Fruit fly (Drosophila melanogaster) whole organism, embryonic: Measurements from ENCODE around the gene Sfp23F.

Source experiments
- Abd-B ChIP-seq: fragments of 200-800 bp; sonication (Bioruptor generic); optimal IDR thresholded peaks from 2 replicates; lab custom pipeline; 2018; ENCODE audit warnings: missing biosample characterization, mild to moderate bottlenecking, missing genetic modification characterization, moderate library complexity
- Ada2b ChIP-seq: fragments of 200-800 bp; sonication (Bioruptor generic); IDR thresholded peaks from 2 replicates; pipeline ENCODE4 v1.3.6; 2022; ENCODE audit warnings: missing biosample characterization, missing genetic modification characterization
- CG1024 ChIP-seq: fragments of 200-800 bp; sonication (Bioruptor generic); IDR thresholded peaks from 2 replicates; pipeline ENCODE4 v1.3.6; 2022; ENCODE audit warnings: missing biosample characterization, missing genetic modification characterization
- CG10462 ChIP-seq: fragments of 200-800 bp; sonication (Bioruptor generic); optimal IDR thresholded peaks from 2 replicates; lab custom pipeline; 2016; ENCODE audit warnings: missing biosample characterization, missing genetic modification characterization
- CG11560 ChIP-seq: fragments of 200-800 bp; sonication (Bioruptor generic); IDR thresholded peaks from 3 replicates; pipeline ENCODE4 v1.3.6; 2022; ENCODE audit warnings: missing biosample characterization, missing genetic modification characterization
- CG13287 ChIP-seq: fragments of 200-800 bp; sonication (Bioruptor generic); IDR thresholded peaks from 2 replicates; pipeline ENCODE4 v1.3.6; 2022; ENCODE audit warnings: missing biosample characterization, missing genetic modification characterization; ENCODE audit not compliant: partially characterized antibody
- CG13894 ChIP-seq: fragments of 200-800 bp; sonication (Bioruptor generic); optimal IDR thresholded peaks from 3 replicates; lab custom pipeline; 2018; ENCODE audit warnings: missing biosample characterization, mild to moderate bottlenecking, missing genetic modification characterization, moderate library complexity
- CG15479 ChIP-seq: fragments of 200-800 bp; sonication (Bioruptor generic); optimal IDR thresholded peaks from 3 replicates; lab custom pipeline; 2019; ENCODE audit warnings: missing biosample characterization, mild to moderate bottlenecking, missing genetic modification characterization, moderate library complexity
- CG17359 ChIP-seq: fragments of 200-800 bp; sonication (Bioruptor generic); optimal IDR thresholded peaks from 3 replicates; lab custom pipeline; 2018; ENCODE audit warnings: missing biosample characterization, mild to moderate bottlenecking, missing genetic modification characterization, moderate library complexity
- CG17829 ChIP-seq: fragments of 200-800 bp; optimal IDR thresholded peaks from 2 replicates; lab custom pipeline; 2019; ENCODE audit warnings: missing biosample characterization, mild to moderate bottlenecking, missing genetic modification characterization, moderate library complexity
- CG18262 ChIP-seq: fragments of 200-800 bp; optimal IDR thresholded peaks from 3 replicates; lab custom pipeline; 2019; ENCODE audit warnings: missing biosample characterization, mild to moderate bottlenecking, missing genetic modification characterization, moderate library complexity
- CG2199 ChIP-seq: fragments of 200-800 bp; sonication (Bioruptor generic); IDR thresholded peaks from 3 replicates; pipeline ENCODE4 v1.3.6; 2022; ENCODE audit warnings: missing biosample characterization, missing genetic modification characterization
- CG2875 ChIP-seq: fragments of 200-800 bp; sonication (Bioruptor generic); optimal IDR thresholded peaks from 2 replicates; lab custom pipeline; 2017; ENCODE audit warnings: missing biosample characterization, mild to moderate bottlenecking, missing genetic modification characterization, missing genetic modification reagents
- CG31388 ChIP-seq: fragments of 200-800 bp; sonication (Bioruptor generic); optimal IDR thresholded peaks from 2 replicates; lab custom pipeline; 2016; ENCODE audit warnings: missing biosample characterization, missing genetic modification characterization
- CG32532 ChIP-seq: fragments of 200-800 bp; sonication (Bioruptor generic); IDR thresholded peaks from 2 replicates; pipeline ENCODE4 v1.3.6; 2022; ENCODE audit warnings: missing biosample characterization, missing genetic modification characterization
- CG32767 ChIP-seq: fragments of 200-800 bp; sonication (Bioruptor generic); IDR thresholded peaks from 2 replicates; pipeline ENCODE4 v1.3.6; 2022; ENCODE audit warnings: missing biosample characterization, missing genetic modification characterization
- CG3847 ChIP-seq: fragments of 200-800 bp; sonication (Bioruptor generic); IDR thresholded peaks from 2 replicates; pipeline ENCODE4 v1.3.6; 2022; ENCODE audit warnings: missing biosample characterization, missing genetic modification characterization
- CG4617 ChIP-seq: fragments of 200-800 bp; sonication (Bioruptor generic); optimal IDR thresholded peaks from 3 replicates; lab custom pipeline; 2016; ENCODE audit warnings: missing biosample characterization, missing genetic modification characterization, borderline replicate concordance
- CG8281 ChIP-seq: fragments of 200-800 bp; sonication (Bioruptor generic); optimal IDR thresholded peaks from 2 replicates; lab custom pipeline; 2018; ENCODE audit warnings: missing biosample characterization, mild to moderate bottlenecking, missing genetic modification characterization, moderate library complexity
- CG9215 ChIP-seq: fragments of 200-800 bp; sonication (Bioruptor generic); IDR thresholded peaks from 2 replicates; pipeline ENCODE4 v1.3.6; 2022; ENCODE audit warnings: missing biosample characterization, missing genetic modification characterization
- Dbx ChIP-seq: fragments of 200-800 bp; sonication (Bioruptor generic); IDR thresholded peaks from 3 replicates; pipeline ENCODE4 v1.3.6; 2022; ENCODE audit warnings: missing biosample characterization, missing genetic modification characterization
- Dp ChIP-seq: fragments of 200-800 bp; sonication (Bioruptor generic); optimal IDR thresholded peaks from 2 replicates; lab custom pipeline; 2018; ENCODE audit warnings: missing biosample characterization, mild to moderate bottlenecking, missing genetic modification characterization, moderate library complexity
- Drgx ChIP-seq: fragments of 200-800 bp; sonication (Bioruptor generic); IDR thresholded peaks from 2 replicates; pipeline ENCODE4 v1.3.6; 2022; ENCODE audit warnings: missing biosample characterization, missing genetic modification characterization
- Elba2 ChIP-seq: fragments of 200-800 bp; sonication (Bioruptor generic); optimal IDR thresholded peaks from 3 replicates; lab custom pipeline; 2016; ENCODE audit warnings: missing biosample characterization, missing genetic modification characterization
- Ets65A ChIP-seq: fragments of 200-800 bp; sonication (Bioruptor generic); peaks from one replicate; lab custom pipeline; 2016; ENCODE audit warnings: missing biosample characterization, missing genetic modification characterization
- GATAe ChIP-seq: fragments of 200-800 bp; sonication (Bioruptor generic); conservative IDR thresholded peaks from 2 replicates; pipeline ENCODE4 v1.3.6; 2022; ENCODE audit warnings: missing biosample characterization, missing genetic modification characterization
- Hmr ChIP-seq: fragments of 200-800 bp; sonication (Bioruptor generic); optimal IDR thresholded peaks from 3 replicates; lab custom pipeline; 2017; ENCODE audit warnings: mild to moderate bottlenecking, missing biosample characterization, missing genetic modification reagents, missing genetic modification characterization
- Scr ChIP-seq: fragments of 200-800 bp; sonication (Bioruptor generic); IDR thresholded peaks from 2 replicates; pipeline ENCODE4 v1.3.6; 2022; ENCODE audit warnings: missing biosample characterization, missing genetic modification characterization; ENCODE audit not compliant: partially characterized antibody
- Sox102F ChIP-seq: fragments of 200-800 bp; sonication (Bioruptor generic); optimal IDR thresholded peaks from 2 replicates; lab custom pipeline; 2018; ENCODE audit warnings: missing biosample characterization, mild to moderate bottlenecking, missing genetic modification characterization, moderate library complexity
- TFAM ChIP-seq: fragments of 200-800 bp; sonication (Bioruptor generic); optimal IDR thresholded peaks from 2 replicates; lab custom pipeline; 2017; ENCODE audit warnings: missing biosample characterization, missing genetic modification characterization, inconsistent platforms
- Xrp1 ChIP-seq: fragments of 200-800 bp; sonication (Bioruptor generic); IDR thresholded peaks from 2 replicates; pipeline ENCODE4 v1.3.6; 2022; ENCODE audit warnings: missing biosample characterization, missing genetic modification characterization
- al ChIP-seq: fragments of 200-800 bp; sonication (Bioruptor generic); IDR thresholded peaks from 2 replicates; pipeline ENCODE4 v1.3.6; 2022; ENCODE audit warnings: missing biosample characterization, missing genetic modification characterization
- ara ChIP-seq: fragments of 200-800 bp; sonication (Bioruptor generic); IDR thresholded peaks from 2 replicates; pipeline ENCODE4 v1.3.6; 2022; ENCODE audit warnings: missing biosample characterization, missing genetic modification characterization
- bcd ChIP-seq: fragments of 200-800 bp; sonication (Bioruptor generic); optimal IDR thresholded peaks from 2 replicates; lab custom pipeline; 2017; ENCODE audit warnings: missing biosample characterization, mild to moderate bottlenecking, missing genetic modification characterization
- danr ChIP-seq: fragments of 200-800 bp; sonication (Bioruptor generic); IDR thresholded peaks from 2 replicates; pipeline ENCODE4 v1.3.6; 2022; ENCODE audit warnings: missing biosample characterization, missing genetic modification characterization
- fd102C ChIP-seq: fragments of 200-800 bp; sonication (Bioruptor generic); optimal IDR thresholded peaks from 2 replicates; lab custom pipeline; 2018; ENCODE audit warnings: missing biosample characterization, mild to moderate bottlenecking, missing genetic modification characterization, moderate library complexity
- gcm ChIP-seq: fragments of 200-800 bp; sonication (Bioruptor generic); optimal IDR thresholded peaks from 2 replicates; lab custom pipeline; 2019; ENCODE audit warnings: missing biosample characterization, mild to moderate bottlenecking, missing genetic modification characterization, moderate library complexity
- gfzf ChIP-seq: fragments of 200-800 bp; sonication (Bioruptor generic); optimal IDR thresholded peaks from 2 replicates; lab custom pipeline; 2016; ENCODE audit warnings: missing biosample characterization, mild to moderate bottlenecking, missing genetic modification characterization, moderate library complexity
- h ChIP-seq: fragments of >200 bp; optimal IDR thresholded peaks from 2 replicates; lab custom pipeline; 2017
- jigr1 ChIP-seq: fragments of 200-800 bp; sonication (Bioruptor generic); IDR thresholded peaks from 3 replicates; pipeline ENCODE4 v1.3.6; 2022; ENCODE audit warnings: missing biosample characterization, missing genetic modification characterization
- jumu ChIP-seq: fragments of 200-800 bp; sonication (Bioruptor generic); optimal IDR thresholded peaks from 3 replicates; lab custom pipeline; 2016; ENCODE audit warnings: missing biosample characterization, missing genetic modification characterization
- nom ChIP-seq: fragments of 200-800 bp; sonication (Bioruptor generic); optimal IDR thresholded peaks from 2 replicates; lab custom pipeline; 2017; ENCODE audit warnings: missing biosample characterization, missing genetic modification characterization, mild to moderate bottlenecking, moderate library complexity, missing genetic modification reagents
- rib ChIP-seq: fragments of 200-800 bp; sonication (Bioruptor generic); IDR thresholded peaks from 2 replicates; pipeline ENCODE4 v1.3.6; 2022; ENCODE audit warnings: missing biosample characterization, missing genetic modification characterization
- slbo ChIP-seq: fragments of 200-800 bp; sonication (Bioruptor generic); IDR thresholded peaks from 2 replicates; pipeline ENCODE4 v1.3.6; 2022; ENCODE audit warnings: missing biosample characterization, missing genetic modification characterization
- sr ChIP-seq: fragments of 200-800 bp; sonication (Bioruptor generic); IDR thresholded peaks from 3 replicates; pipeline ENCODE4 v1.3.6; 2022; ENCODE audit warnings: missing biosample characterization, missing genetic modification characterization
- toy ChIP-seq: fragments of 200-800 bp; sonication (Bioruptor generic); IDR thresholded peaks from 2 replicates; pipeline ENCODE4 v1.3.6; 2022; ENCODE audit warnings: missing biosample characterization, missing genetic modification characterization
- usp ChIP-seq: fragments of >200 bp; optimal IDR thresholded peaks from 2 replicates; lab custom pipeline; 2017; ENCODE audit warnings: missing biosample characterization, missing genetic modification characterization
- zen2 ChIP-seq: fragments of 200-800 bp; sonication (Bioruptor generic); IDR thresholded peaks from 3 replicates; pipeline ENCODE4 v1.3.6; 2022; ENCODE audit warnings: missing biosample characterization, missing genetic modification characterization; ENCODE audit not compliant: partially characterized antibody

Sfp23F gene

DNA sequence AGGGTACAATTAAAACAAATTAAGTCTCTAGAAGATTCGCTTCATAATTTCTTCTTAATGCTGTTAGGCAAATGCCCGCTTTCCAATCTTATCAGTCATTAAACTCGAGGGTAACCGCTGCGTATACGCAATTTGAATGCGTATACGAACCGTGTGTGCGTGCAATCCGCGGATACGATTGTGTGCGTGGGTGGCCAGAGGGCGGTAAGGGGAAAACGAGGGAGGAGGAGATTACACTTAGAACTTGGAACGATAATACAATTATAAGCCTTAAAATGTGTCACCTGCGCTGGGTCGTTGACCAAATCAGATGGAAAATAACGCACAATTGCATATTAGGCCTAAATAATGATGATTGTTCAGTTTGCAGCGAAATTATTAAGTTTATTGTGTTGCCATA lies 31.8 kb downstream of the Sfp23F start (continued):
- TF ChIP-seq CG9215, result no peak
- TF ChIP-seq CG32532 (GFP tag; lab: Robert Waterston, UW), result peak; percentile 38; the same call in 1 of the 2 replicates
- no peak for TF ChIP-seq nom (GFP tag; lab: Kevin White, UChicago)
- TF ChIP-seq CG17359 (tag; lab: Kevin White, UChicago), result no peak

DNA sequence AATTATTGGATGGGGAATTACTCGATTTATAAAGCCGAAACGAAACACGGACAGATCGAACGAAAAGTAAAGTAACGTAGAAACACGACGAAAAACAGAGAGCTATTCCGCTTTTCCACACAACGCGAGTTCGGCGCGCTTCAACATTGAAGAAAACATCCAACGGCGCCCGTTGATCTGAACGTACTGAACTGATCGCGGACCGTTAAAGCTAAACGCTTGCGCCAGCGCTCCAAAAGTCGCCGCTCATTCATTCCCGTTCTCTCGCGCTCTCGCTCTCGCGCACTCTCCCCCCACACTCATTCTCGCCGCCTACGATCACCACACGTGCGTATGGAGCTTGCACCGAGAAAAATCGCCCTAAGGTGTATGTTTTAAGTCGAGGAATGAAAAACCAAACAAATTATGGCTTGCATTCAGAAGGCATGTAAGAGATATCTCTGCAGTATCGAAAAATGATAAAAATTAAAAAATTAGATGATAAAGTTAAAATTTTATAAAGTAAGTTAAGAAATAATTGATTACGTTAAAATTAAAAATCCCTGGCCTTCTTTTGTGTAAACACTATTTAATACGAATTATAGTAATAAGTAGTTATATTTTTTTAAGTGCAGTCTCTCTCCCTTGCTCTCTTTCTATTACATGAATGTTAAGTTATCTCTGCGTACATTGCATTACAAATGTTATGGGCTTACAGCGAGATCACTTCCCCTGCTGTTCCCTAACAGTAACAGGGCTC lies 32.7 kb downstream of the Sfp23F start, which contains the start of gene E23:
Gene E23, minus strand, starts transcription at position 188 of the 739 bp plus-strand sequence.
- peak; percentile 98 for TF ChIP-seq Drgx
- peak; percentile 95 for TF ChIP-seq jigr1 (GFP tag; lab: Robert Waterston, UW)
- no peak for TF ChIP-seq gfzf (GFP tag; lab: Kevin White, UChicago)
- TF ChIP-seq CG17829, result peak; percentile 99
- TF ChIP-seq gcm (GFP tag; lab: Kevin White, UChicago), result peak; percentile 99
- peak; percentile 98 for TF ChIP-seq CG3847 (GFP tag; lab: Robert Waterston, UW)
- peak; percentile 93; the same call in 2 of the 3 replicates for TF ChIP-seq CG2199 (GFP tag; lab: Robert Waterston, UW)
- TF ChIP-seq CG11560, result peak; percentile 91
- TF ChIP-seq fd102C (GFP tag; lab: Kevin White, UChicago), result peak; percentile 56
- TF ChIP-seq Ets65A (GFP tag; lab: Kevin White, UChicago), result peak; percentile 99
- peak; percentile 97 for TF ChIP-seq CG32767 (GFP tag; lab: Robert Waterston, UW)
- peak; percentile 98 for TF ChIP-seq al
- TF ChIP-seq rib (GFP tag; lab: Robert Waterston, UW), result peak; percentile 96
- peak; percentile 98 for TF ChIP-seq Abd-B
- peak; percentile 100 for TF ChIP-seq CG18262 (tag; lab: Kevin White, UChicago)
- peak; percentile 98 for TF ChIP-seq slbo (GFP tag; lab: Robert Waterston, UW)
- TF ChIP-seq Xrp1 (GFP tag; lab: Robert Waterston, UW), result peak; percentile 99
- peak; percentile 93 for TF ChIP-seq jumu (GFP tag; lab: Kevin White, UChicago)
- no peak for TF ChIP-seq Scr (GFP tag; lab: Robert Waterston, UW)
- peak; percentile 97 for TF ChIP-seq Ada2b (GFP tag; lab: Robert Waterston, UW)
- peak; percentile 99 for TF ChIP-seq Sox102F (GFP tag; lab: Kevin White, UChicago)
- peak; percentile 99 for TF ChIP-seq CG2875 (GFP tag; lab: Kevin White, UChicago)
- TF ChIP-seq GATAe (GFP tag; lab: Robert Waterston, UW), result peak; percentile 94
- TF ChIP-seq toy (GFP tag; lab: Robert Waterston, UW), result peak; percentile 94
- TF ChIP-seq h (lab: Kevin White, UChicago), result no peak
- TF ChIP-seq usp (GFP tag; lab: Kevin White, UChicago), result no peak
- peak; percentile 90 for TF ChIP-seq TFAM
- no peak for TF ChIP-seq CG15479
- peak; percentile 97 for TF ChIP-seq danr
- peak; percentile 98 for TF ChIP-seq sr (GFP tag; lab: Robert Waterston, UW)
- peak; percentile 31 for TF ChIP-seq Dp (GFP tag; lab: Kevin White, UChicago)
- peak; percentile 99 for TF ChIP-seq bcd (GFP tag; lab: Kevin White, UChicago)
- TF ChIP-seq Dbx, result peak; percentile 98
- TF ChIP-seq zen2 (GFP tag; lab: Robert Waterston, UW), result no peak; the same call in 2 of the 3 replicates
- TF ChIP-seq CG4617 (GFP tag; lab: Kevin White, UChicago), result peak; percentile 95
- TF ChIP-seq CG13287 (GFP tag; lab: Robert Waterston, UW), result peak; percentile 70
- peak; percentile 91 for TF ChIP-seq CG13894 (tag; lab: Kevin White, UChicago)
- TF ChIP-seq CG10462 (GFP tag; lab: Kevin White, UChicago), result peak; percentile 98
- peak; percentile 92 for TF ChIP-seq CG8281
- peak; percentile 93 for TF ChIP-seq CG1024
- peak; percentile 99 for TF ChIP-seq Hmr (GFP tag; lab: Kevin White, UChicago)
- peak; percentile 71 for TF ChIP-seq Elba2 (GFP tag; lab: Kevin White, UChicago)
- peak; percentile 96 for TF ChIP-seq ara (GFP tag; lab: Robert Waterston, UW)
- peak; percentile 92 for TF ChIP-seq CG31388 (GFP tag; lab: Kevin White, UChicago)
